Fruit fly (Drosophila melanogaster) ovary, adult (tissue): Measurements from ENCODE around the gene CG7054.

ENCODE experiments used
- CG17801 ChIP-seq: fragments of 200-800 bp; optimal IDR thresholded peaks from 2 replicates; lab custom pipeline; 2019; ENCODE audit warnings: missing biosample characterization, mild to moderate bottlenecking, missing genetic modification characterization, moderate library complexity; ENCODE audit not compliant: partially characterized antibody

The CG7054 gene

DNA sequence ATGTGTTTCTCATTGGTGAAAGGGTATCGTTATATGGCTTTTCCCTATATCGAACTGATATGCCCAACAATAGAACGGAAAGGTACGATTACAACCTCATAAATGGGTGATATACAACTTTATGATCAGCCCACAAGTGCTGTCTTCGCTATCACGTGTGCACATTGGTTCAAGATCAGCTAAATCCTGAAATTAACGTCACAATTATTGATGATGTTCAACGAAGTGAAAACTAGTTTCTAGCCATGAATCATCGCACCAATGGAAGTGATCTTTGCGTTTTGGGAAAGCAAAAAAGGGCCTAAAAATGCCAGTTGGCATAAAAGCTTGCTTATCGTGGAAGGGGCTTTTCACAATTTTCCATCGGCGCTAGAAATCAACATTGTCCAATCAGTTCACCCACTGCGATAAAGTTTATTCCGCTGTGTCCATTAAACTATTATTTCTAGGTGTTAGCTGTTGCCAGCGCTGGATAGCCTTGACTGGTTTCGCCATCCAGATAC lies at the start of gene CG7054:
TSS of gene CG7054 (plus strand) at position 375 of the 503 bp plus-strand sequence.
- TF ChIP-seq CG17801 (GFP tag; lab: Kevin White, UChicago) = peak; percentile 49

DNA sequence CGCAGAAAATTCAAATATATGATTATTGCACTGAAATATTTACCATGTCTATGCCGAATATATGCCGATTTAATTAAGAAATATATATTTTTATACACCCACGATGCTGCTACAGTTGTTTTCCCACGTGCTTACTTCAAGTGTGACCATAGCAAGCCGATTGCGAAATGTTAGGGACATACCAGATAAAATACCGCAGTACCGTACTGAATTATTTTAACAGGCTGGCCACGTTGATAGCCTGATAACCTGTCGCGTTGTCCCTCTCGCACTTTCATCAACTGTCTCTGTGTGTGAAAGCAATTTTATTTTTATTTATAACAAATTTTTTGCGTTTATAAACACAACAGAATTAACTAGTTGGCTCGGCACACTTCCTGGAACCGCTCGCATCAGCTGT lies 43.9 kb upstream of the CG7054 start, which contains the start of the genes Nop56 and mats:
TSS of gene Nop56 (minus strand) at position 158 of the 400 bp plus-strand sequence.
TSS of gene mats (plus strand) at position 251 of the 400 bp plus-strand sequence.
- TF ChIP-seq CG17801 (GFP tag; lab: Kevin White, UChicago) = peak; percentile 59

DNA sequence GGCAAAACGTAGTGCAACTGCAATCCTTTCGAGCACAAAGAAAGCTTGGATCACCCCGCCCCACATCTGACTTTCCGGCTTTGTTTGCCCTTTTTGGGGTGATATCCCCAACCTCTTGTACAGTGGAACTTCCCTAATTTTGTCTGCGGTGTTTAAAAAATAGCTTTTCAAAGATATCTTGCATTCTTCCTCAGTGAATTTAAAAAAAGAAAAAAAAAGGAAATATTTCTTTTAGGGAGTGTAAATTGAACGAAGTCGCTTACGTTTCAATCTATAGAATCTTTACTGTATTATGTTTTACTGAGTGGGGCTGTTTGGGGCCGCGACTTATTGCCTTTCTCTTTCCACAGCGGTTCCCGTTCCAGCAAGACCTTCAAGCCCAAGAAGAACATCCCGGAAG lies 43.2 kb upstream of the CG7054 start:
- TF ChIP-seq CG17801 (GFP tag; lab: Kevin White, UChicago) = peak; percentile 67

DNA sequence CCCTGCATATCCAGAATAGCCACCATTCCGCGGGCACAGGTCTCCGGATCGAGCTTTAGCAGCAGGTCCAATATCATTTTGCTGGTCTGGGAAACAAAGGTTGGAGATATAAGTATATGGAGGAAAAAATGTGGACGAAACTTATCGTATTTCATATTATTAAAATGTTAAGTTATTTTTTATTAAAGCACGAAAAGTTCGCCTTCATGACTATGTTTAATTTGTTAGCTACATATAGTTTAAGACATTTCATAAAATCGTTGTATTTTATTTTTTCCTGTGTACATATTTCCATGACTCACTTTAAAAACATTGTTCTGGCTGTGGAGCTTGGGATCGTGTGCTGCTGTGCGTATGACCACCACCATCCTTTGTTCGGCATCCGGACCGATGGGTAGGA lies 40.8 kb upstream of the CG7054 start:
- TF ChIP-seq CG17801 (GFP tag; lab: Kevin White, UChicago) = no peak

DNA sequence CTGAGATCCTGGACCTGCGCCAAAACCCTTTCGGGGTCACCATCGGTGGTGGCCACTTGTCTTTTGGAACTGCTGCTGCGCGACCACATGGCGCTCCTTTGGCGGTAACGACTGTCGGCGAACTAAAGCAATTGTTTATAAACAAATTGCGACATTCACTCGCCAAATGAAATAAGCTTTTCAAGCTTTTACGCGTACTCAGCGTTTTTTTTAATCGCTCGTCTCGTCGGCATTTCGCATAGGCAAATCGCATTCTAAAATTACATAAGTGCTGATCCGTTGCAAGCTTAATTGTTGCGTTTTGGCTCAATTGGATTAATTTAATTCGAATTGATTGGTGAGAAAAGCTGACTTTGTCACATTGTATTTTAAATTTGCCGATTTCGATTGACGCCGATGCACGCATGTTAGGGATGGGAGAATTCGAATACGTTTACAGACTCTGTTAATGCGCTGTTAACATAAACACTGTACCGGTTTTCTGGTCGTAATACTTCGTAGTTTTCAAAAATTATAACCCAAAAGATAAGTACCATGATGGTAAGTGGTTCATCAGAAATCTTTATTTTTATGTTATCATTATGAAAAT lies 40.1 kb upstream of the CG7054 start, which contains the start of gene pinta:
TSS of gene pinta (minus strand) at position 328 of the 589 bp plus-strand sequence.
- TF ChIP-seq CG17801 (GFP tag; lab: Kevin White, UChicago) = peak; percentile 57

DNA sequence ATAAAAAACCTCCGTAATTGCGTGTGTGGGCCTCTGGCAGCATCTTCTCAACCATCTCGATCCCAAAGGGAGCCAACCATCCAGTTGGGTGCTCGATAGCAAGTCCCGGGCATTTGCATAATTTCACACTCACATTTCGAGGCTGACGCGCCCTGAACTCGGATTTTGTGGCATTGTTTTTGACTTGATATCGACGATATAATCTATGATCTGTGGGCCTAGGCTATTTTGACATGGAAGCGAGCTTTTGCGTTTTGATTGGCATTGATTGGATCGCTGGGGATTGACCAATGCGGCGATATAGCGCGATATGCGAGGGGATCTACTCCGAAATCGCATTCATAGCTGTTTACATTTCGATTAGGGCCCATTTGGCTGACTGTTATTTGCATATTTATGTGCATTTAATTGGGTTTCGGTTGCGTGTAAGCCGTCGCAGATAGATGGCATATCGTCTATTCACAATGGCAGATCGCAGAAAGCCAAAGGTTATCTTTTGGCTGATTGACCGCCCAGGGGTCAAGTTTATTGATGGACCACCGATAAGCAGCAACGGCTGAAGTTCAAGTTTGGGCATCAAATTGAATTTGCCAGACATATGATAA lies 32.5 kb upstream of the CG7054 start:
- no peak for TF ChIP-seq CG17801 (GFP tag; lab: Kevin White, UChicago)

DNA sequence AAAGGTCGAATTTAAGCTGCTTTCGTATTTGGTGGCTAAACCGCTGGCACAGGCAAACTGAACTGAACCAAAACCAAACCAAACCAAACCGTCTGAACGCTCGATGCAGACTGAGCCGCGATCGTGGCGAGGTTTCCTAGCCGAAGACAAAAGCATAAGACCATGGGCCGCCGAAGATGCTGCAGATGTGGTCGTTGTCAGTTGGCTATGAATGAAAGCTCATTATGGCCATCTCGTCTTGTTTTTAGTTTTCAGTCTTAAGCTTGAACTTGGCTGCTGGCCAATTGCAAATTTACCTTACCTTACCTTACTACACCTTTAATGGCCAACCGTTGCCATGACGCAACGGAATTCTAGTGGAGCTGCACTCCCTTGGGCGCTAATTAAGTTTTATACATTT lies 28.7 kb upstream of the CG7054 start, which contains the start of gene CG13847:
TSS of gene CG13847 (minus strand) at position 101 of the 400 bp plus-strand sequence.
- no peak for TF ChIP-seq CG17801 (GFP tag; lab: Kevin White, UChicago)

DNA sequence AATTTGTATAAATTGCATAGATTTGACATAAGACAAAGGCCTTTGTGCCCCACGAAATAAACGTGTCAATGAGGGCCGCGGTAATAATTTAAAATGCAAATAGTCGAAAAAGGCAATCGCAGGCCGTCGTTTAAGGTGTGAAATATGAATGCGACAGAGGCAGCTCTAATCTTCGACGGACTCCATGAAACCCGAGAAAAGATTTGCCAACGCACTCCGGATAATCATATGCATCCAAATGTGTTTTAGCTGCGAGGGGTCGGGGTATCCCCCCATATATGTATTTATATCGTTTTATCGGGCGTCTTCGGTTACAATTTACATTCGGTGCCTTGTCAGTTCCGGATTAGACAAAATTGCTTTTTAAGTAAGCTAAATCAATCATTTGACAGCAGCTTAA lies 26.5 kb upstream of the CG7054 start:
- no peak for TF ChIP-seq CG17801 (GFP tag; lab: Kevin White, UChicago)

DNA sequence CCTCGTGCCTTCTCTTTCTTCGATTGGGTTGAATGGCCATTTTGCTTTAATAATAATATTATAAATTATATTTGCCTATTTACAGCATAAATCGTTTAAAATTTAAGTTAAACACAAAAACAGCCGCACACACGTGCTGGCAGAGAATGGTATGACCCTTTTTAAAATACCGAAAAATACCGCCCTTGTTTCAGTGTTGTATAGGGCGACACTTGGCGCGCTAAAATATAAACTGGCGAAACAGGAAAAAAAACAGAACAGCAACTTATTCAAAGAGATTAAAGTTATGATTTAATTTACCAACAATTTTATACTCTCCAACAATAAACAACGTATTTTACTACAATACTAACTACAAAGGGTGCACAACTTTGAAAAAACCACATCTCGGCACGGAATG lies 18.3 kb upstream of the CG7054 start, which contains the start of gene CG12499:
TSS of gene CG12499 (minus strand) at position 95 of the 400 bp plus-strand sequence.
- TF ChIP-seq CG17801 (GFP tag; lab: Kevin White, UChicago) = no peak

DNA sequence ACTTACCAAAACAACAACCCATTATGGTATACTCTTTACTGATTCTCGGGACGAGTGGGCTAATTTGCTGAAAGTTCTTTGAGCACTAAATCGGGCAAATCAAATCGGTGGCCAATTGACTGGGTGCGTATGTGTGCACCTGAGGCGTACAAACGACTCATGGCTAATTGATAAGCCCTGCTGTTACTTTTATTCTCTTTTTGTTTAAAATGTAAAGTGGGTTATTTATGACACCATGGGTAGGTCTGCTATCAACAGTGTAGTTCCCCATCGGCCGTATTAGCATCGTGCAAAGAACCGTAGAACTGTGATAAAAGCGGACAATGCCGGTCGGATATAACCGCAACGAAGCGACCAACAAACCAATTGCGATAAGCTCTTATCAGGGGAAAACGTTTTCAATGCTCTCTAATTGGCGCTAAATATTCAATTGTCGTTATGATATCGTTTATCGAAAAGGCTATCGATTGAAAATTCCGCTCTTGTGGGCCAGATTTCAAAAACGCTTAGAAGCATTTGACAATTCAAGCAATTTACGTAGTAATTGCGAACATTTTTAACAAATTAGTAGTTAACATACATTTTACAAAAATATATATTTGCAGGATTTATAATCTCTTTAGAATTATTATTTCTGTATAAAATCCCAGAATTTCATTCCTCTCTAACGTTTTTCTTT lies 17.5 kb upstream of the CG7054 start, which contains the start of gene CG34288:
TSS of gene CG34288 (minus strand) at position 69 of the 679 bp plus-strand sequence.
- TF ChIP-seq CG17801 (GFP tag; lab: Kevin White, UChicago) = no peak

DNA sequence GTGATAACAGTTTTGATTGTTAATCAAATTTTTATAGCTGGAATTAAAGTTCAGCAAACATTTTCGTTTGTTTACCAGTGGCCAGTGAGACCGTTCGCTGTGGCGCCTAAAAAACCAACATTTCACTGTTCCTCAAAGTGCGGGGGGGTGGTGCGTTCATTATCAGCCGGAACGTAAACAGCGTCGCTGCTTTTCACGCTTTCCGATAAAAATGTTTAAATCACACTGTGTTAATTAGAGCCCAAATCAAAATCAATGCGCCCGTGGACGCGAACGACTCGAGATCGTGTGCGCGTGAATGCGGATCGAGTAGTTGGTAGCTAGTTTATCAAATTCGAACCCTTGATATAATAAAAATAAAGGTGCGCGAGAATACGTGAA lies 16.9 kb upstream of the CG7054 start, which contains the start of gene CG34376:
TSS of gene CG34376 (plus strand) at position 226 of the 381 bp plus-strand sequence.
- peak; percentile 22 for TF ChIP-seq CG17801 (GFP tag; lab: Kevin White, UChicago)

DNA sequence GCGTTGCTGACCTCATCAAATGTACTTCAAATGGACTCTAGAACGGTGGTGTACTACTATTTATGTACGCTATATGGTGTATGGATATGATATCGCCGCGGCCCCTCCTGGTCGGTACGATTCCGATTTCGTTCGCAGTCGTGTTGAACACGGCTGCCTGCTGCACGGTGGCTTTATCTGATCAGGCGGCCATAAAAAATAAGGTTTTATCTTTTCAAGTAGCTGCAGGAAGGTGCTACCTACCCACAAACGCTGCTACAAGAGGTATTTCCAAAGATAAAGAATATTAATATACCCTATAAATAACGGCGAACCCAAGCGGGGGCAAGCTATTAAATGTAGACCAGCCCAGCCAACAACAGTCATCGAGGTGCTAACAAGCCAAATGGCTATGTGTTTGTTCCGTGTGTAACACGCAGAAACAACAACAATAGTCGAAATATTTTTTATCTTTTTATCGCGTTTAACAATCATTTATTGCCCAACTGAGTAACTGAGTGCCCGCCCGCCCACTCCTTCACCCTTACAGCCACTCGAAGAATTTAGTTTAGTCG lies 14.8 kb upstream of the CG7054 start:
- TF ChIP-seq CG17801 (GFP tag; lab: Kevin White, UChicago) = no peak

DNA sequence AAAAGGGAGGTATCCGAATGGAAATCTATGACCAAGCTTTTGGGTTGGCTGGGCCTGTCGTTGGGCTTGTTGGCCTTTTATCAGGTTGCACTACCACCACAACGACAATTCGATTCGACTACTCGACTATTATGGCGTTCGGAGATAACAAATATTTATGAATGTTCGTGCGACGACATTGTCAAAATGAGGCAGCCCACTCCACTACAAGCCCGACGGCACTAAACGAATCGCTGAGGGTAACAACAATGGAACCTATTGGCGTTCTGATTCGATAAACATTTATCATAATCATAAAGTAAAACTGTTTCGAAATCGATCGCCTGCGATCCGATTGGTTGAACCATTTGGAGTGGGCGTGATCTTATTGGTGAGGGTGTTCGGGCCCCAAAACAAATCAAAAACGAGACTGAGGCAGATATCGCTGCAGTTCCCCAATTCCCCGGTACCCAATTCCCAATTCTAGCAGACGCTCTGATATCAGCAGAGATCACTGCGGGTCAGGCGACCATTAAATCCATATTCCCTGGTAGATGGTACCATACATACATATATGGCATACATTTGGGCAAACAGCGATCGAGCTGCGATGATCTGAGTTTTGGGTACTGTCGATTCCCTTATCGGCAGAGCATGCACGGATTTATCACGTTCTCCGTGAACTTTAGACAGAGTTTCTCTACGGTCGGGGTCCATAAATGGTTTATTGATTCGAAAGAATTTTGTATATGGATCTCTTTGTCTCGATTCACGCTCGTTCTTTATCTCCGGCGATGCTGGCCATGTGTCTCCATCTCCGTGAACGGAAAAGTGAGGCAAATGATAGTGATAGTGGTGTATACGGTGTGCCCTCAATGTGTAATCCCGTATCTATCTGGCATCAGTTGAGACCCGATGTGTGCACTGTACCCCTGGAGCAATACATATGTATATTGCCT lies 10.1 kb upstream of the CG7054 start:
- TF ChIP-seq CG17801 (GFP tag; lab: Kevin White, UChicago) = no peak
